Fruit fly (Drosophila melanogaster): ENCODE data around the gene TTLL3B.

The TTLL3B gene

dm6 chr2L:6683992-6684882 lies 48.4 kb upstream of the TTLL3B start, which contains the start of gene Nhe3 (continued):
- TF ChIP-seq CG30020 (tag; optimal IDR thresholded peaks at IDR 0.05): peak; percentile 74
- TF ChIP-seq CG8765 (GFP tag; IDR thresholded peaks at IDR 0.05): no peak
- TF ChIP-seq CG15479 (GFP tag; optimal IDR thresholded peaks at IDR 0.05): no peak
- TF ChIP-seq Kr (GFP tag; optimal IDR thresholded peaks at IDR 0.05): no peak
- peak; percentile 74 for TF ChIP-seq salm (tag; optimal IDR thresholded peaks at IDR 0.05)
- 0 out of 2 replicates have a peak, but pooled peaks have one; percentile 32 for TF ChIP-seq sim (GFP tag; IDR thresholded peaks at IDR 0.05)
- TF ChIP-seq tx (GFP tag; optimal IDR thresholded peaks at IDR 0.05): peak; percentile 85
- peak; percentile 67 for TF ChIP-seq repo (GFP tag; optimal IDR thresholded peaks at IDR 0.05)
- peak; percentile 63 for TF ChIP-seq pb (GFP tag; optimal IDR thresholded peaks at IDR 0.05)
- TF ChIP-seq ewg (GFP tag; optimal IDR thresholded peaks at IDR 0.05): peak; percentile 73
- peak; percentile 74 for TF ChIP-seq stc (GFP tag; IDR thresholded peaks at IDR 0.05)
- peak; percentile 57; the same call in 1 of the 2 replicates for TF ChIP-seq CG16779 (GFP tag; IDR thresholded peaks at IDR 0.05)
- TF ChIP-seq Nf-YB (GFP tag; optimal IDR thresholded peaks at IDR 0.05): peak; percentile 34
- no peak for TF ChIP-seq ftz-f1 (GFP tag; optimal IDR thresholded peaks at IDR 0.05)
- TF ChIP-seq CG3726 (GFP tag; IDR thresholded peaks at IDR 0.05): peak; percentile 29; the same call in 1 of the 3 replicates
- TF ChIP-seq CG4730 (GFP tag; IDR thresholded peaks at IDR 0.05): peak; percentile 69
- TF ChIP-seq croc (GFP tag; conservative IDR thresholded peaks at IDR 0.05): peak; percentile 70
- peak; percentile 58 for TF ChIP-seq NC2α (GFP tag; optimal IDR thresholded peaks at IDR 0.05)
- TF ChIP-seq stwl (tag; optimal IDR thresholded peaks at IDR 0.05): peak; percentile 57
- TF ChIP-seq ab (GFP tag; optimal IDR thresholded peaks at IDR 0.05): peak; percentile 68
- TF ChIP-seq scrt (GFP tag; optimal IDR thresholded peaks at IDR 0.05): peak; percentile 57
- peak; percentile 8 to 72 for TF ChIP-seq crp (GFP tag; optimal IDR thresholded peaks at IDR 0.05)
- peak; percentile 87 for TF ChIP-seq CG11456 (GFP tag; IDR thresholded peaks at IDR 0.05)
- TF ChIP-seq CG31441 (GFP tag; IDR thresholded peaks at IDR 0.05): no peak
- peak; percentile 94 for TF ChIP-seq crol (GFP tag; IDR thresholded peaks at IDR 0.05)
- TF ChIP-seq Atf3 (GFP tag; optimal IDR thresholded peaks at IDR 0.05): peak; percentile 70
- TF ChIP-seq Hr39 (optimal IDR thresholded peaks at IDR 0.05): no peak
- peak; percentile 75 for TF ChIP-seq CG17829 (tag; optimal IDR thresholded peaks at IDR 0.05)
- TF ChIP-seq CG17612 (GFP tag; IDR thresholded peaks at IDR 0.05): peak; percentile 59; the same call in 1 of the 2 replicates
- 0 out of 2 replicates have a peak, but pooled peaks have one; percentile 41 for TF ChIP-seq cas (GFP tag; IDR thresholded peaks at IDR 0.05)
- peak; percentile 41 for TF ChIP-seq Fer2 (tag; optimal IDR thresholded peaks at IDR 0.05)
- peak; percentile 83 for TF ChIP-seq Dref (GFP tag; IDR thresholded peaks at IDR 0.05)
- TF ChIP-seq cad (GFP tag; optimal IDR thresholded peaks at IDR 0.05): no peak
- peak; percentile 83 for TF ChIP-seq CG6272 (GFP tag; IDR thresholded peaks at IDR 0.05)
- TF ChIP-seq btn (GFP tag; optimal IDR thresholded peaks at IDR 0.05): peak; percentile 48
- TF ChIP-seq CG8944 (GFP tag; optimal IDR thresholded peaks at IDR 0.05): peak; percentile 68
- peak; percentile 40; the same call in 1 of the 2 replicates for TF ChIP-seq CG10321 (GFP tag; IDR thresholded peaks at IDR 0.05)
- TF ChIP-seq nmo (GFP tag; optimal IDR thresholded peaks at IDR 0.05): peak; percentile 84
- peak; percentile 73 for TF ChIP-seq trem (tag; optimal IDR thresholded peaks at IDR 0.05)
- peak; percentile 98 for TF ChIP-seq CTCF (GFP tag; optimal IDR thresholded peaks at IDR 0.05)
- TF ChIP-seq CrebB (tag; optimal IDR thresholded peaks at IDR 0.05): peak; percentile 65
- TF ChIP-seq Bdp1 (GFP tag; optimal IDR thresholded peaks at IDR 0.05): peak; percentile 74
- peak; percentile 39 for TF ChIP-seq psq (GFP tag; optimal IDR thresholded peaks at IDR 0.05)
- no peak for TF ChIP-seq br (optimal IDR thresholded peaks at IDR 0.05)
- peak; percentile 30 for TF ChIP-seq CG17186 (GFP tag; optimal IDR thresholded peaks at IDR 0.05)
- peak; percentile 41 for TF ChIP-seq gro (GFP tag; optimal IDR thresholded peaks at IDR 0.05)
- peak; percentile 81 for TF ChIP-seq vfl (GFP tag; optimal IDR thresholded peaks at IDR 0.05)
- peak; percentile 77 for TF ChIP-seq Oli (tag; optimal IDR thresholded peaks at IDR 0.05)
- peak; percentile 62 for TF ChIP-seq CG34376 (GFP tag; optimal IDR thresholded peaks at IDR 0.05)
- no peak for TF ChIP-seq pan (optimal IDR thresholded peaks at IDR 0.05)
- TF ChIP-seq pan (GFP tag; optimal IDR thresholded peaks at IDR 0.05 in 1 of 2, IDR thresholded peaks at IDR 0.05 in 1 of 2): peak in 1 of 2 experiments; percentile 85
